Worm (Caenorhabditis elegans) whole organism, L4 larva: ENCODE results near the gene nhr-206.
A peak's percentile ranks its signal among the peaks of the same experiment; 100 is the strongest.

ENCODE experiments used
- F49E8.2 ChIP-seq: sonication (generic microtip); optimal IDR thresholded peaks from 2 replicates; lab custom pipeline; 2016; ENCODE audit warnings: missing compliant biosample characterization, mild to moderate bottlenecking, missing genetic modification characterization, borderline replicate concordance
- aly-2 ChIP-seq: sonication (generic microtip); optimal IDR thresholded peaks from 2 replicates; lab custom pipeline; 2018; ENCODE audit warnings: missing biosample characterization, missing genetic modification characterization
- ceh-44 ChIP-seq: fragments of 200-800 bp; sonication (Bioruptor generic); IDR thresholded peaks from 2 replicates; pipeline ENCODE4 v1.3.6; 2022; ENCODE audit warnings: missing genetic modification reagents, missing genetic modification characterization, missing compliant biosample characterization
- daf-19 ChIP-seq: fragments of 200-800 bp; sonication (Bioruptor generic); conservative IDR thresholded peaks from 2 replicates; pipeline ENCODE4 v1.3.6; 2022; ENCODE audit warnings: missing genetic modification characterization, missing compliant biosample characterization
- dmd-6 ChIP-seq: fragments of 200-800 bp; sonication (Bioruptor generic); IDR thresholded peaks from 2 replicates; pipeline ENCODE4 v1.3.6; 2022; ENCODE audit warnings: missing genetic modification reagents, missing genetic modification characterization, missing compliant biosample characterization
- hlh-30 ChIP-seq: sonication (generic microtip); optimal IDR thresholded peaks from 2 replicates; lab custom pipeline; 2017; ENCODE audit warnings: antibody characterized with exemption, mild to moderate bottlenecking, missing genetic modification characterization, missing compliant biosample characterization; ENCODE audit not compliant: insufficient read depth
- jun-1 ChIP-seq: fragments of 150-350 bp; optimal IDR thresholded peaks from 2 replicates; lab custom pipeline; 2014; ENCODE audit warnings: missing biosample characterization, missing genetic modification reagents, missing genetic modification characterization
- lin-15B ChIP-seq: fragments of 150-350 bp; sonication (generic microtip); optimal IDR thresholded peaks from 3 replicates; lab custom pipeline; 2014; ENCODE audit warnings: missing biosample characterization, missing genetic modification characterization
- lin-38 ChIP-seq: fragments of 200-800 bp; sonication (Bioruptor generic); IDR thresholded peaks from 2 replicates; pipeline ENCODE4 v1.3.6; 2022; ENCODE audit warnings: missing genetic modification reagents, missing genetic modification characterization, missing compliant biosample characterization
- mep-1 ChIP-seq: fragments of 150-350 bp; sonication (generic microtip); optimal IDR thresholded peaks from 3 replicates; lab custom pipeline; 2014; ENCODE audit warnings: missing biosample characterization, missing genetic modification characterization
- nhr-41 ChIP-seq: fragments of 200-800 bp; sonication (Bioruptor generic); IDR thresholded peaks from 2 replicates; pipeline ENCODE4 v1.3.6; 2022; ENCODE audit warnings: missing genetic modification reagents, missing genetic modification characterization, missing compliant biosample characterization
- php-3 ChIP-seq: fragments of 200-800 bp; sonication (Bioruptor generic); IDR thresholded peaks from 2 replicates; pipeline ENCODE4 v1.3.6; 2022; ENCODE audit warnings: missing genetic modification reagents, missing genetic modification characterization, missing compliant biosample characterization
- pqm-1 ChIP-seq: sonication (generic microtip); optimal IDR thresholded peaks from 2 replicates; lab custom pipeline; 2017; ENCODE audit warnings: missing biosample characterization, missing genetic modification characterization
- vab-7 ChIP-seq: fragments of 200-800 bp; sonication (Bioruptor generic); IDR thresholded peaks from 2 replicates; pipeline ENCODE4 v1.3.6; 2022; ENCODE audit warnings: missing genetic modification reagents, missing genetic modification characterization, missing compliant biosample characterization

DNA sequence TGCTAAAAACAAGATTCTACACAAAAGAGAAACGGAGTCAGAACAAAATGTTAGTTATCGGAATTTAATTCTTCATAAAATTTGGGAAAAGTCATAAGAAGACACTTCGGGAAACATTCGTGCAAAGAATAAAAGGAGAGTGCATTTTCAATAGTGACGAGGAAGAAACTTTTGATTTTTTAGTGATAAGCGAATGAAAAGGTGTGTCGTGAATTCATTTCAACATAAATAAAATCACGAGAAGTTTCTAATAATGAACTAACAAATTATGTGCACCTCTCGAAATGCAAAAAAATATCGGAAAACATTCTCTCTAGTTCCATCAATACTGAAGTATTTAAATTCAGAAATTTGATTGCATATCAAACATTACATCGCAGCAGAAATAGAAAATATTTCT, 15.8 kb upstream of the nhr-206 start:
- TF ChIP-seq daf-19 (GFP tag; lab: Robert Waterston, UW) (no peak), lin-15B (tag; lab: Kevin White, UChicago) (no peak), php-3 (GFP tag; lab: Robert Waterston, UW) (no peak), dmd-6 (GFP tag; lab: Robert Waterston, UW) (peak; percentile 51), lin-38 (GFP tag; lab: Robert Waterston, UW) (no peak), pqm-1 (tag; lab: Kevin White, UChicago) (peak; percentile 60), aly-2 (no peak), mep-1 (tag; lab: Kevin White, UChicago) (no peak), ceh-44 (no peak), nhr-41 (GFP tag; lab: Robert Waterston, UW) (no peak), jun-1 (tag; lab: Kevin White, UChicago) (no peak), vab-7 (GFP tag; lab: Robert Waterston, UW) (no peak), F49E8.2 (tag; lab: Kevin White, UChicago) (no peak), hlh-30 (no peak)
